Fruit fly (Drosophila melanogaster) whole organism, embryonic: Measurements from ENCODE around the gene cic.

Source experiments
- CG10209 ChIP-seq: fragments of 200-800 bp; sonication (Bioruptor generic); optimal IDR thresholded peaks from 3 replicates; lab custom pipeline; 2017; ENCODE audit warnings: missing biosample characterization, mild to moderate bottlenecking, missing genetic modification characterization, missing genetic modification reagents
- CG10979 ChIP-seq: fragments of 200-800 bp; sonication (Bioruptor generic); optimal IDR thresholded peaks from 2 replicates; lab custom pipeline; 2018; ENCODE audit warnings: missing biosample characterization, mild to moderate bottlenecking, missing genetic modification characterization, moderate library complexity
- CG1233 ChIP-seq: fragments of 200-800 bp; sonication (Bioruptor generic); optimal IDR thresholded peaks from 4 replicates; lab custom pipeline; 2018; ENCODE audit warnings: missing biosample characterization, mild to moderate bottlenecking, missing genetic modification characterization
- CG15479 ChIP-seq: fragments of 200-800 bp; sonication (Bioruptor generic); optimal IDR thresholded peaks from 3 replicates; lab custom pipeline; 2019; ENCODE audit warnings: missing biosample characterization, mild to moderate bottlenecking, missing genetic modification characterization, moderate library complexity
- CG15696 ChIP-seq: fragments of 200-800 bp; sonication (Bioruptor generic); optimal IDR thresholded peaks from 2 replicates; lab custom pipeline; 2019; ENCODE audit warnings: missing biosample characterization, mild to moderate bottlenecking, missing genetic modification characterization, moderate library complexity
- CG16815 ChIP-seq: fragments of 200-800 bp; sonication (Bioruptor generic); optimal IDR thresholded peaks from 3 replicates; lab custom pipeline; 2017; ENCODE audit warnings: missing biosample characterization, mild to moderate bottlenecking, missing genetic modification characterization
- CG2199 ChIP-seq: fragments of 200-800 bp; sonication (Bioruptor generic); IDR thresholded peaks from 3 replicates; pipeline ENCODE4 v1.3.6; 2022; ENCODE audit warnings: missing biosample characterization, missing genetic modification characterization
- CG2202 ChIP-seq: fragments of 200-800 bp; sonication (Bioruptor generic); optimal IDR thresholded peaks from 2 replicates; lab custom pipeline; 2018; ENCODE audit warnings: missing biosample characterization, mild to moderate bottlenecking, missing genetic modification characterization
- CG31224 ChIP-seq: fragments of 200-800 bp; sonication (Bioruptor generic); IDR thresholded peaks from 2 replicates; pipeline ENCODE4 v1.3.6; 2022; ENCODE audit warnings: missing biosample characterization, missing genetic modification characterization
- CG33557 ChIP-seq: fragments of 200-800 bp; sonication (Bioruptor generic); optimal IDR thresholded peaks from 2 replicates; lab custom pipeline; 2019; ENCODE audit warnings: missing biosample characterization, mild to moderate bottlenecking, missing genetic modification characterization, moderate library complexity
- CG3407 ChIP-seq: fragments of 200-800 bp; sonication (Bioruptor generic); optimal IDR thresholded peaks from 2 replicates; lab custom pipeline; 2018; ENCODE audit warnings: missing biosample characterization, mild to moderate bottlenecking, missing genetic modification characterization
- CG4707 ChIP-seq: fragments of 200-800 bp; sonication (Bioruptor generic); optimal IDR thresholded peaks from 2 replicates; lab custom pipeline; 2018; ENCODE audit warnings: missing biosample characterization, mild to moderate bottlenecking, missing genetic modification characterization, moderate library complexity
- CG6254 ChIP-seq: fragments of 200-800 bp; sonication (Bioruptor generic); optimal IDR thresholded peaks from 3 replicates; lab custom pipeline; 2017; ENCODE audit warnings: mild to moderate bottlenecking, missing biosample characterization, missing genetic modification reagents, missing genetic modification characterization
- CG7357 ChIP-seq: fragments of 200-800 bp; sonication (Bioruptor generic); IDR thresholded peaks from 3 replicates; pipeline ENCODE4 v1.3.6; 2022; ENCODE audit warnings: missing biosample characterization, missing genetic modification characterization
- CG8290 ChIP-seq, 3 experiments: fragments of 200-800 bp; sonication (Bioruptor generic); optimal IDR thresholded peaks; 2 replicates each; lab custom pipeline; 2016 to 2019; ENCODE audit warnings: missing biosample characterization in 3 of 3, missing genetic modification characterization in 3 of 3, mild to moderate bottlenecking in 2 of 3, moderate library complexity in 1 of 3
- D19A ChIP-seq: fragments of 200-800 bp; optimal IDR thresholded peaks from 3 replicates; lab custom pipeline; 2019; ENCODE audit warnings: missing biosample characterization, mild to moderate bottlenecking, missing genetic modification characterization, moderate library complexity
- Dip2 ChIP-seq: fragments of 200-800 bp; sonication (Bioruptor generic); IDR thresholded peaks from 2 replicates; pipeline ENCODE4 v1.3.6; 2022; ENCODE audit warnings: missing biosample characterization, missing genetic modification characterization
- Dref ChIP-seq: fragments of 200-800 bp; sonication (Bioruptor generic); IDR thresholded peaks from 2 replicates; pipeline ENCODE4 v1.3.6; 2022; ENCODE audit warnings: missing biosample characterization, missing genetic modification characterization
- Ets65A ChIP-seq: fragments of 200-800 bp; sonication (Bioruptor generic); peaks from one replicate; lab custom pipeline; 2016; ENCODE audit warnings: missing biosample characterization, missing genetic modification characterization
- Fer3 ChIP-seq: fragments of 200-800 bp; sonication (Bioruptor generic); optimal IDR thresholded peaks from 2 replicates; lab custom pipeline; 2018; ENCODE audit warnings: missing biosample characterization, mild to moderate bottlenecking, missing genetic modification characterization, moderate library complexity
- Hr78 ChIP-seq, 2 experiments: fragments of 200-800 bp in 1 of 2; fragments of >200 bp in 1 of 2; sonication (Bioruptor generic) in 1 of 2; optimal IDR thresholded peaks; 2 replicates each; lab custom pipeline; 2017 to 2019; ENCODE audit warnings: missing biosample characterization in 2 of 2, missing genetic modification characterization in 2 of 2, mild to moderate bottlenecking in 1 of 2, moderate library complexity in 1 of 2
- Kr ChIP-seq: fragments of 200-800 bp; sonication (Bioruptor generic); optimal IDR thresholded peaks from 2 replicates; lab custom pipeline; 2017; ENCODE audit warnings: missing biosample characterization, mild to moderate bottlenecking, missing genetic modification characterization
- Med ChIP-seq: fragments of 200-800 bp; sonication (Bioruptor generic); peaks from one replicate; lab custom pipeline; 2016; ENCODE audit warnings: missing biosample characterization, missing genetic modification characterization, mild to moderate bottlenecking, inconsistent platforms, moderate library complexity
- Mrtf ChIP-seq: fragments of 200-800 bp; sonication (Bioruptor generic); IDR thresholded peaks from 3 replicates; pipeline ENCODE4 v1.3.6; 2022; ENCODE audit warnings: missing biosample characterization, missing genetic modification characterization
- Nf-YA ChIP-seq: fragments of 200-800 bp; sonication (Bioruptor generic); IDR thresholded peaks from 2 replicates; pipeline ENCODE4 v1.3.6; 2022; ENCODE audit warnings: missing biosample characterization, missing genetic modification characterization
- Nf-YB ChIP-seq: fragments of 200-800 bp; sonication (Bioruptor generic); optimal IDR thresholded peaks from 3 replicates; lab custom pipeline; 2019; ENCODE audit warnings: missing biosample characterization, mild to moderate bottlenecking, missing genetic modification characterization, moderate library complexity
- Sry-δ ChIP-seq: fragments of 200-800 bp; sonication (Bioruptor generic); optimal IDR thresholded peaks from 2 replicates; lab custom pipeline; 2016; ENCODE audit warnings: missing biosample characterization, missing genetic modification characterization
- Xrp1 ChIP-seq: fragments of 200-800 bp; sonication (Bioruptor generic); IDR thresholded peaks from 2 replicates; pipeline ENCODE4 v1.3.6; 2022; ENCODE audit warnings: missing biosample characterization, missing genetic modification characterization
- ab ChIP-seq: fragments of 200-800 bp; sonication (Bioruptor generic); optimal IDR thresholded peaks from 2 replicates; lab custom pipeline; 2016; ENCODE audit warnings: missing biosample characterization, missing genetic modification characterization
- ac ChIP-seq: fragments of 200-800 bp; sonication (Bioruptor generic); optimal IDR thresholded peaks from 3 replicates; lab custom pipeline; 2017; ENCODE audit warnings: missing biosample characterization, mild to moderate bottlenecking, missing genetic modification characterization
- ara ChIP-seq: fragments of 200-800 bp; sonication (Bioruptor generic); IDR thresholded peaks from 2 replicates; pipeline ENCODE4 v1.3.6; 2022; ENCODE audit warnings: missing biosample characterization, missing genetic modification characterization
- btn ChIP-seq: fragments of 200-800 bp; sonication (Bioruptor generic); optimal IDR thresholded peaks from 2 replicates; lab custom pipeline; 2016; ENCODE audit warnings: missing biosample characterization, missing genetic modification characterization
- dm ChIP-seq: fragments of 200-800 bp; sonication (Bioruptor generic); optimal IDR thresholded peaks from 3 replicates; lab custom pipeline; 2016; ENCODE audit warnings: missing biosample characterization, missing genetic modification characterization
- eve ChIP-seq, 2 experiments: fragments of >200 bp; optimal IDR thresholded peaks; 2 replicates each; lab custom pipeline; 2017; ENCODE audit warnings: missing biosample characterization in 2 of 2, missing genetic modification characterization in 2 of 2
- fd102C ChIP-seq: fragments of 200-800 bp; sonication (Bioruptor generic); optimal IDR thresholded peaks from 2 replicates; lab custom pipeline; 2018; ENCODE audit warnings: missing biosample characterization, mild to moderate bottlenecking, missing genetic modification characterization, moderate library complexity
- gcm ChIP-seq: fragments of 200-800 bp; sonication (Bioruptor generic); optimal IDR thresholded peaks from 2 replicates; lab custom pipeline; 2019; ENCODE audit warnings: missing biosample characterization, mild to moderate bottlenecking, missing genetic modification characterization, moderate library complexity
- grn ChIP-seq: fragments of 200-800 bp; sonication (Bioruptor generic); optimal IDR thresholded peaks from 3 replicates; lab custom pipeline; 2017; ENCODE audit warnings: missing biosample characterization, missing genetic modification characterization
- gsb-n ChIP-seq: fragments of 200-800 bp; sonication (Bioruptor generic); optimal IDR thresholded peaks from 3 replicates; lab custom pipeline; 2018; ENCODE audit warnings: missing biosample characterization, mild to moderate bottlenecking, missing genetic modification characterization
- insv ChIP-seq, 2 experiments: fragments of 200-800 bp; sonication (Bioruptor generic); optimal IDR thresholded peaks; 3 replicates each; lab custom pipeline; 2016 to 2018; ENCODE audit warnings: missing biosample characterization in 2 of 2, missing genetic modification characterization in 2 of 2
- lab ChIP-seq: fragments of 200-800 bp; sonication (Bioruptor generic); optimal IDR thresholded peaks from 3 replicates; lab custom pipeline; 2017; ENCODE audit warnings: missing biosample characterization, missing genetic modification characterization, mild to moderate bottlenecking, moderate library complexity, missing genetic modification reagents
- lov ChIP-seq, 2 experiments: fragments of 200-800 bp in 1 of 2; fragments of >200 bp in 1 of 2; sonication (Bioruptor generic) in 1 of 2; IDR thresholded peaks in 1 of 2; optimal IDR thresholded peaks in 1 of 2; 2 replicates in 1 of 2; 3 replicates in 1 of 2; pipeline versions ENCODE4 v1.3.6 to Lab custom; 2017 to 2022; ENCODE audit warnings: missing biosample characterization in 1 of 2, missing genetic modification characterization in 1 of 2
- nmo ChIP-seq: fragments of 200-800 bp; sonication (Bioruptor generic); optimal IDR thresholded peaks from 2 replicates; lab custom pipeline; 2018; ENCODE audit warnings: missing biosample characterization, mild to moderate bottlenecking, missing genetic modification characterization, moderate library complexity
- org-1 ChIP-seq: fragments of 200-800 bp; sonication (Bioruptor generic); optimal IDR thresholded peaks from 2 replicates; lab custom pipeline; 2017; ENCODE audit warnings: missing biosample characterization, missing genetic modification characterization
- pros ChIP-seq: fragments of 200-800 bp; sonication (Bioruptor generic); optimal IDR thresholded peaks from 3 replicates; lab custom pipeline; 2019; ENCODE audit warnings: missing biosample characterization, mild to moderate bottlenecking, missing genetic modification characterization, moderate library complexity
- sens ChIP-seq: fragments of 200-800 bp; sonication (Bioruptor generic); peaks from one replicate; lab custom pipeline; 2016; ENCODE audit warnings: missing biosample characterization, missing genetic modification characterization
- sima ChIP-seq: fragments of 200-800 bp; sonication (Bioruptor generic); optimal IDR thresholded peaks from 2 replicates; lab custom pipeline; 2016; ENCODE audit warnings: missing biosample characterization, missing genetic modification characterization
- twi ChIP-seq: fragments of 200-800 bp; optimal IDR thresholded peaks from 2 replicates; lab custom pipeline; 2019; ENCODE audit warnings: missing biosample characterization, mild to moderate bottlenecking, missing genetic modification characterization, moderate library complexity
- wek ChIP-seq: fragments of 200-800 bp; sonication (Bioruptor generic); optimal IDR thresholded peaks from 3 replicates; lab custom pipeline; 2018; ENCODE audit warnings: missing biosample characterization, mild to moderate bottlenecking, missing genetic modification characterization, moderate library complexity
- zen ChIP-seq: fragments of 200-800 bp; sonication (Bioruptor generic); optimal IDR thresholded peaks from 3 replicates; lab custom pipeline; 2018; ENCODE audit warnings: missing biosample characterization, mild to moderate bottlenecking, missing genetic modification characterization, moderate library complexity

The cic gene

dm6 chr3R:20276012-20276411 lies 23.4 kb downstream of the cic start (continued):
- no peak for TF ChIP-seq lov (optimal IDR thresholded peaks at IDR 0.05; lab: Kevin White, UChicago)
- peak; percentile 44; the same call in 1 of the 3 replicates for TF ChIP-seq lov (GFP tag; IDR thresholded peaks at IDR 0.05; lab: Robert Waterston, UW)
- TF ChIP-seq Mrtf = no peak
- peak; percentile 12 for TF ChIP-seq wek (GFP tag; lab: Kevin White, UChicago)
- no peak for TF ChIP-seq Sry-δ (GFP tag; lab: Kevin White, UChicago)
- TF ChIP-seq CG10979 (tag; lab: Kevin White, UChicago) = no peak
- peak; percentile 93 for TF ChIP-seq Kr (GFP tag; lab: Kevin White, UChicago)
- TF ChIP-seq Nf-YB (GFP tag; lab: Kevin White, UChicago) = peak; percentile 4
- peak; percentile 25 for TF ChIP-seq btn (GFP tag; lab: Kevin White, UChicago)
- peak in 1 of 2 experiments; percentile 38 for TF ChIP-seq insv (GFP tag; optimal IDR thresholded peaks at IDR 0.05; lab: Kevin White, UChicago)
- TF ChIP-seq org-1 = peak; percentile 44
- peak; percentile 59 for TF ChIP-seq CG2202 (tag; lab: Kevin White, UChicago)
- TF ChIP-seq CG31224 = no peak
- peak; percentile 31 for TF ChIP-seq CG15479
- TF ChIP-seq zen = peak; percentile 43
- TF ChIP-seq Dref (GFP tag; lab: Robert Waterston, UW) = no peak
- peak; percentile 41 for TF ChIP-seq gsb-n (tag; lab: Kevin White, UChicago)
- TF ChIP-seq Hr78 (GFP tag; optimal IDR thresholded peaks at IDR 0.05; lab: Kevin White, UChicago) = peak in 1 of 2 experiments; percentile 70

- TF ChIP-seq lab (GFP tag; lab: Kevin White, UChicago) = peak; percentile 6
- 0 out of 2 replicates have a peak, but pooled peaks have one; percentile 40 for TF ChIP-seq Nf-YA (GFP tag; lab: Robert Waterston, UW)
- TF ChIP-seq CG4707 (GFP tag; lab: Kevin White, UChicago) = peak; percentile 13
- peak; percentile 12 for TF ChIP-seq CG3407 (GFP tag; lab: Kevin White, UChicago)
- no peak for TF ChIP-seq sima (GFP tag; lab: Kevin White, UChicago)
- TF ChIP-seq CG15696 (tag; lab: Kevin White, UChicago) = peak; percentile 65
- no peak for TF ChIP-seq CG7357 (GFP tag; lab: Robert Waterston, UW)
- TF ChIP-seq ara = 0 out of 2 replicates have a peak, but pooled peaks have one; percentile 8
- no peak for TF ChIP-seq Dip2 (GFP tag; lab: Robert Waterston, UW)
- no peak for TF ChIP-seq Fer3 (tag; lab: Kevin White, UChicago)
- TF ChIP-seq pros (GFP tag; lab: Kevin White, UChicago) = no peak
- TF ChIP-seq twi (tag; lab: Kevin White, UChicago) = peak; percentile 8
- no peak for TF ChIP-seq ab (GFP tag; lab: Kevin White, UChicago)
- peak; percentile 41 for TF ChIP-seq CG1233 (GFP tag; lab: Kevin White, UChicago)
- TF ChIP-seq grn (GFP tag; lab: Kevin White, UChicago) = peak; percentile 21
- TF ChIP-seq sens (GFP tag; lab: Kevin White, UChicago) = peak; percentile 33
- peak; percentile 45 for TF ChIP-seq wek (GFP tag; lab: Kevin White, UChicago)
- TF ChIP-seq ac (GFP tag; lab: Kevin White, UChicago) = peak; percentile 43
- peak; percentile 45 for TF ChIP-seq Med (GFP tag; lab: Kevin White, UChicago)
- TF ChIP-seq D19A (tag; lab: Kevin White, UChicago) = peak; percentile 13
- peak; percentile 27 for TF ChIP-seq CG33557 (GFP tag; lab: Kevin White, UChicago)
- peak; percentile 36; the same call in 1 of the 2 replicates for TF ChIP-seq Xrp1 (GFP tag; lab: Robert Waterston, UW)
- TF ChIP-seq CG10209 (GFP tag; lab: Kevin White, UChicago) = peak; percentile 4
- TF ChIP-seq fd102C (GFP tag; lab: Kevin White, UChicago) = peak; percentile 1
- TF ChIP-seq CG8290 (GFP tag; optimal IDR thresholded peaks at IDR 0.05; lab: Kevin White, UChicago) = no peak
- peak in 1 of 2 experiments; percentile 13 for TF ChIP-seq CG8290 (tag; optimal IDR thresholded peaks at IDR 0.05; lab: Kevin White, UChicago)
- peak in 1 of 2 experiments; percentile 30 for TF ChIP-seq eve (GFP tag; optimal IDR thresholded peaks at IDR 0.05; lab: Kevin White, UChicago)
- peak; percentile 36 for TF ChIP-seq CG6254 (GFP tag; lab: Kevin White, UChicago)
- TF ChIP-seq nmo (GFP tag; lab: Kevin White, UChicago) = no peak
- 0 out of 3 replicates have a peak, but pooled peaks have one; percentile 33 for TF ChIP-seq CG2199 (GFP tag; lab: Robert Waterston, UW)
- TF ChIP-seq CG16815 (GFP tag; lab: Kevin White, UChicago) = no peak
- TF ChIP-seq Ets65A (GFP tag; lab: Kevin White, UChicago) = peak; percentile 21
- TF ChIP-seq gcm (GFP tag; lab: Kevin White, UChicago) = peak; percentile 4
- peak; percentile 14 for TF ChIP-seq dm (GFP tag; lab: Kevin White, UChicago)
Observed at dm6 chr3R:20276760-20277159, 24.2 kb downstream of the cic start.
